Worm (Caenorhabditis elegans) whole organism, L4 larva: ENCODE data around the gene F58H1.6.

Experiments
- jun-1 ChIP-seq: fragments of 150-350 bp; optimal IDR thresholded peaks from 2 replicates; lab custom pipeline; 2014; ENCODE audit warnings: missing biosample characterization, missing genetic modification reagents, missing genetic modification characterization
- unc-62 ChIP-seq, 3 experiments: fragments of 150-350 bp in 1 of 3; sonication (generic microtip); optimal IDR thresholded peaks in 2 of 3; peaks in 1 of 3; 1 replicate in 1 of 3; 2 replicates in 2 of 3; lab custom pipeline; 2014 to 2017; ENCODE audit warnings: missing biosample characterization in 3 of 3, missing genetic modification characterization in 3 of 3, missing genetic modification reagents in 3 of 3, missing genotype in 1 of 3

DNA sequence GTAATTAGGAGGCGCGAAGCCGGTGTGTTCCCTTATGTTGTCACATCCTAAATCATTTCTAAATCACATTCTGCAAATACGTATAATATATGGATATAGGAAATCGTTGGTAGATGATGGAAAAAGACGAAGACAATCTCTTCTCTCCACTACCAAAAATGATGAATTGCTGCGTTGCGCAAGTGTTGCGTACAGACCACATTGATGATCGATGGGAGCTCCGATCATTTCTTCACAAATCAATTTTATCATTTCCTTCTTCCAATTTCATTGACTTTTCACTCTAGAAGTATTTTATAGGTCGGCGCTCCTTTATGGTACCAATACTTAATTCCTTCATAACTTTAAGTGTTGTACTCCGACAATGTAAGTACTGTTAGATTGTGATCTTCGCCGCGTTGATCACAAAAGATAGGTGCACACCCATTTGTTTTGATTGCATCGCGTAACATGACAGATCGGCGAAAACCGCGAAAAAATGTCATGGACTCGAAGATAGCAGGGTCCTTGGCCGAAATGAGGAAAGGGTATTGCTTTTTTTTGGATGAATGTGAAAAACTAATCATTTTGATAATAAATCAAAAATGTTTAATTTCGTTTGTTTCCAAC lies 7.2 kb downstream of the F58H1.6 start:
- TF ChIP-seq unc-62 (GFP tag; optimal IDR thresholded peaks at IDR 0.05 in 1 of 2; lab: Kevin White, UChicago) = no peak
- TF ChIP-seq unc-62 (tag; optimal IDR thresholded peaks at IDR 0.05; lab: Kevin White, UChicago) = no peak
- TF ChIP-seq jun-1 (tag; lab: Kevin White, UChicago) = no peak
